2 fruit fly cellular contexts compared by ENCODE assay signal in genomic region chrX:8636114-8636929, dm6.
TF ChIP-seq lines count a peak whose summit lies in the region.

No protein-coding gene starts in this region.

- no peak for TF ChIP-seq CTCF in whole organism, embryonic (GFP tag; optimal IDR thresholded peaks at IDR 0.05; lab: Kevin White, UChicago)

TF ChIP-seq in whole organism, embryonic, 481 proteins besides CTCF, POLR2A, EP300 and RAD21 (continues in another document):
- TF ChIP-seq sens (GFP tag; lab: Kevin White, UChicago): peak; percentile 61
- TF ChIP-seq eve (GFP tag; optimal IDR thresholded peaks at IDR 0.05; lab: Kevin White, UChicago): no peak
- no peak for TF ChIP-seq Awh (GFP tag; IDR thresholded peaks at IDR 0.05; lab: Robert Waterston, UW)
- peak; percentile 8 for TF ChIP-seq CG14710 (tag; optimal IDR thresholded peaks at IDR 0.05; lab: Kevin White, UChicago)
- peak; percentile 8 for TF ChIP-seq CG7556 (GFP tag; optimal IDR thresholded peaks at IDR 0.05; lab: Kevin White, UChicago)
- TF ChIP-seq CG8478 (optimal IDR thresholded peaks at IDR 0.05; lab: Kevin White, UChicago): no peak
- TF ChIP-seq seq (GFP tag; IDR thresholded peaks at IDR 0.05; lab: Robert Waterston, UW): no peak
- no peak for TF ChIP-seq Elba2 (GFP tag; optimal IDR thresholded peaks at IDR 0.05; lab: Kevin White, UChicago)
- peak; percentile 64 for TF ChIP-seq sqz (GFP tag; optimal IDR thresholded peaks at IDR 0.05; lab: Kevin White, UChicago)
- no peak for TF ChIP-seq Hsf (GFP tag; optimal IDR thresholded peaks at IDR 0.05; lab: Kevin White, UChicago)
- no peak for TF ChIP-seq CG10462 (GFP tag; optimal IDR thresholded peaks at IDR 0.05; lab: Kevin White, UChicago)
- no peak for TF ChIP-seq exex (tag; optimal IDR thresholded peaks at IDR 0.05; lab: Kevin White, UChicago)
- TF ChIP-seq dysf (GFP tag; IDR thresholded peaks at IDR 0.05; lab: Robert Waterston, UW): no peak
- peak; percentile 51 for TF ChIP-seq gem (tag; optimal IDR thresholded peaks at IDR 0.05; lab: Kevin White, UChicago)
- no peak for TF ChIP-seq CG6272 (GFP tag; IDR thresholded peaks at IDR 0.05; lab: Robert Waterston, UW)
- no peak for TF ChIP-seq CG34224 (GFP tag; IDR thresholded peaks at IDR 0.05; lab: Robert Waterston, UW; ENCODE audit: partially characterized antibody)
- no peak for TF ChIP-seq ken (GFP tag; IDR thresholded peaks at IDR 0.05; lab: Robert Waterston, UW)
- TF ChIP-seq oc (tag; optimal IDR thresholded peaks at IDR 0.05; lab: Kevin White, UChicago): peak; percentile 94
- TF ChIP-seq CG12391 (tag; optimal IDR thresholded peaks at IDR 0.05; lab: Kevin White, UChicago): peak; percentile 14
- peak; percentile 16 for TF ChIP-seq grau (tag; optimal IDR thresholded peaks at IDR 0.05; lab: Kevin White, UChicago)
- TF ChIP-seq CG17361 (GFP tag; IDR thresholded peaks at IDR 0.05; lab: Robert Waterston, UW): 0 out of 3 replicates have a peak, but pooled peaks have one; percentile 31
- TF ChIP-seq Doc2 (GFP tag; IDR thresholded peaks at IDR 0.05; lab: Robert Waterston, UW): no peak
- TF ChIP-seq nmo (GFP tag; optimal IDR thresholded peaks at IDR 0.05; lab: Kevin White, UChicago): peak; percentile 26
- peak; percentile 60 for TF ChIP-seq Nf-YC (tag; optimal IDR thresholded peaks at IDR 0.05; lab: Kevin White, UChicago)
- peak; percentile 80 for TF ChIP-seq Deaf1 (tag; optimal IDR thresholded peaks at IDR 0.05; lab: Kevin White, UChicago)
- TF ChIP-seq CG32772 (GFP tag; IDR thresholded peaks at IDR 0.05; lab: Robert Waterston, UW): 0 out of 2 replicates have a peak, but pooled peaks have one; percentile 18
- TF ChIP-seq Jarid2 (GFP tag; optimal IDR thresholded peaks at IDR 0.05; lab: Kevin White, UChicago): no peak
- TF ChIP-seq CG15011 (GFP tag; optimal IDR thresholded peaks at IDR 0.05; lab: Kevin White, UChicago): no peak
- TF ChIP-seq ham (GFP tag; IDR thresholded peaks at IDR 0.05; lab: Robert Waterston, UW): no peak
- peak; percentile 73 for TF ChIP-seq crol (GFP tag; IDR thresholded peaks at IDR 0.05; lab: Robert Waterston, UW)
- TF ChIP-seq CG12942 (GFP tag; optimal IDR thresholded peaks at IDR 0.05; lab: Kevin White, UChicago): no peak
- no peak for TF ChIP-seq CG6175 (GFP tag; IDR thresholded peaks at IDR 0.05; lab: Robert Waterston, UW)
- TF ChIP-seq CG1832 (GFP tag; optimal IDR thresholded peaks at IDR 0.05; lab: Kevin White, UChicago): peak; percentile 78
- peak in 1 of 3 experiments; percentile 11 for TF ChIP-seq lola (GFP tag; optimal IDR thresholded peaks at IDR 0.05; lab: Kevin White, UChicago)
- no peak for TF ChIP-seq CG12659 (GFP tag; optimal IDR thresholded peaks at IDR 0.05; lab: Kevin White, UChicago)
- TF ChIP-seq lab (GFP tag; optimal IDR thresholded peaks at IDR 0.05; lab: Kevin White, UChicago): no peak
- TF ChIP-seq tx (GFP tag; optimal IDR thresholded peaks at IDR 0.05; lab: Kevin White, UChicago): no peak
- peak; percentile 3 for TF ChIP-seq Nf-YB (GFP tag; optimal IDR thresholded peaks at IDR 0.05; lab: Kevin White, UChicago)
- peak; percentile 51 for TF ChIP-seq CG10979 (tag; optimal IDR thresholded peaks at IDR 0.05; lab: Kevin White, UChicago)
- no peak for TF ChIP-seq CG7745 (tag; optimal IDR thresholded peaks at IDR 0.05; lab: Kevin White, UChicago)
- TF ChIP-seq peb (GFP tag; IDR thresholded peaks at IDR 0.05; lab: Robert Waterston, UW): no peak
- TF ChIP-seq pb (GFP tag; optimal IDR thresholded peaks at IDR 0.05; lab: Kevin White, UChicago): no peak
- no peak for TF ChIP-seq pnt (GFP tag; optimal IDR thresholded peaks at IDR 0.05; lab: Kevin White, UChicago)
- peak; percentile 25 for TF ChIP-seq phol (tag; optimal IDR thresholded peaks at IDR 0.05; lab: Kevin White, UChicago)
- no peak for TF ChIP-seq CG6654 (GFP tag; optimal IDR thresholded peaks at IDR 0.05; lab: Kevin White, UChicago)
- peak; percentile 17 for TF ChIP-seq CG10267 (tag; optimal IDR thresholded peaks at IDR 0.05; lab: Kevin White, UChicago)
- no peak for TF ChIP-seq Dfd (GFP tag; optimal IDR thresholded peaks at IDR 0.05; lab: Kevin White, UChicago)

TF ChIP-seq in whole organism, prepupa, 60 proteins besides CTCF, POLR2A, EP300 and RAD21:
- TF ChIP-seq Eip78C (GFP tag; lab: Kevin White, UChicago): peak; percentile 3
- no peak for TF ChIP-seq CG6808 (GFP tag; optimal IDR thresholded peaks at IDR 0.05; lab: Kevin White, UChicago)
- no peak for TF ChIP-seq CG1621 (tag; optimal IDR thresholded peaks at IDR 0.05; lab: Kevin White, UChicago)
- no peak for TF ChIP-seq esn (GFP tag; optimal IDR thresholded peaks at IDR 0.05; lab: Kevin White, UChicago)
TF ChIP-seq in whole organism, prepupa: peak in this region for 1.
